Worm (Caenorhabditis elegans) whole organism, late embryonic: ENCODE results near the gene D1044.6.

ENCODE experiments used
- ceh-22 ChIP-seq: sonication (generic microtip); optimal IDR thresholded peaks from 2 replicates; lab custom pipeline; 2017; ENCODE audit warnings: missing biosample characterization, missing genetic modification characterization
- ceh-48 ChIP-seq: sonication (generic microtip); optimal IDR thresholded peaks from 2 replicates; lab custom pipeline; 2016; ENCODE audit warnings: missing genetic modification characterization, inconsistent platforms, missing compliant biosample characterization
- dmd-4 ChIP-seq: sonication (generic microtip); optimal IDR thresholded peaks from 2 replicates; lab custom pipeline; 2016; ENCODE audit warnings: borderline replicate concordance, missing genetic modification characterization, missing compliant biosample characterization
- elt-2 ChIP-seq: sonication (generic microtip); optimal IDR thresholded peaks from 2 replicates; lab custom pipeline; 2016; ENCODE audit warnings: missing genetic modification reagents, missing genetic modification characterization, missing compliant biosample characterization
- madf-2 ChIP-seq: sonication (generic microtip); optimal IDR thresholded peaks from 2 replicates; lab custom pipeline; 2017; ENCODE audit warnings: missing genetic modification characterization, missing compliant biosample characterization
- nhr-11 ChIP-seq: fragments of 150-350 bp; optimal IDR thresholded peaks from 2 replicates; lab custom pipeline; 2014; ENCODE audit warnings: missing biosample characterization, missing genetic modification characterization
- pha-4 ChIP-seq: fragments of 150-350 bp; optimal IDR thresholded peaks from 2 replicates; lab custom pipeline; 2018; ENCODE audit warnings: missing biosample characterization, missing genetic modification reagents, missing genetic modification characterization
- syd-9 ChIP-seq: sonication (generic microtip); optimal IDR thresholded peaks from 2 replicates; lab custom pipeline; 2016; ENCODE audit warnings: mild to moderate bottlenecking, missing genetic modification characterization, moderate library complexity, missing compliant biosample characterization
- unc-86 ChIP-seq: sonication (generic microtip); optimal IDR thresholded peaks from 2 replicates; lab custom pipeline; 2016; ENCODE audit warnings: missing genetic modification characterization, missing compliant biosample characterization
- zip-5 ChIP-seq: sonication (generic microtip); optimal IDR thresholded peaks from 2 replicates; lab custom pipeline; 2016; ENCODE audit warnings: missing genetic modification characterization, missing compliant biosample characterization

ce11 chrIII:5495168-5495567 is 47.8 kb downstream of the D1044.6 start, which contains the start of gene R02F2.8:
- TF ChIP-seq unc-86, result no peak
- no peak for TF ChIP-seq ceh-48
- no peak for TF ChIP-seq zip-5 (tag; lab: Kevin White, UChicago)
- TF ChIP-seq dmd-4, result no peak
- no peak for TF ChIP-seq nhr-11 (tag; lab: Kevin White, UChicago)
- no peak for TF ChIP-seq madf-2 (tag; lab: Kevin White, UChicago)
- TF ChIP-seq elt-2 (tag; lab: Kevin White, UChicago), result no peak
- no peak for TF ChIP-seq syd-9
- no peak for TF ChIP-seq ceh-22 (tag; lab: Kevin White, UChicago)
- TF ChIP-seq pha-4 (tag; lab: Kevin White, UChicago), result no peak
